Fruit fly (Drosophila melanogaster) whole organism, prepupa: ENCODE results near the gene CG33647.
A peak's percentile ranks its signal among the peaks of the same experiment; 100 is the strongest.

ENCODE experiments used
- Blimp-1 ChIP-seq: fragments of 200-800 bp; sonication (Bioruptor generic); optimal IDR thresholded peaks from 3 replicates; lab custom pipeline; 2017; ENCODE audit warnings: missing biosample characterization, missing genetic modification characterization, mild to moderate bottlenecking, moderate library complexity, missing genetic modification reagents
- CG10631 ChIP-seq: fragments of 200-800 bp; sonication (Bioruptor generic); optimal IDR thresholded peaks from 2 replicates; lab custom pipeline; 2016; ENCODE audit warnings: missing biosample characterization, missing genetic modification characterization
- CG10669 ChIP-seq: fragments of 200-800 bp; sonication (Bioruptor generic); optimal IDR thresholded peaks from 3 replicates; lab custom pipeline; 2018; ENCODE audit warnings: missing biosample characterization, mild to moderate bottlenecking, missing genetic modification characterization, moderate library complexity
- CG11294 ChIP-seq: fragments of 200-800 bp; sonication (Bioruptor generic); IDR thresholded peaks from 2 replicates; pipeline ENCODE4 v1.3.6; 2022; ENCODE audit warnings: missing biosample characterization, missing genetic modification characterization
- CG11902 ChIP-seq: fragments of 200-800 bp; sonication (Bioruptor generic); optimal IDR thresholded peaks from 3 replicates; lab custom pipeline; 2016; ENCODE audit warnings: missing biosample characterization, missing genetic modification characterization
- CG15336 ChIP-seq: fragments of 200-800 bp; sonication (Bioruptor generic); IDR thresholded peaks from 2 replicates; pipeline ENCODE4 v1.3.6; 2022; ENCODE audit warnings: missing biosample characterization, missing genetic modification characterization
- CG1621 ChIP-seq: fragments of 200-800 bp; sonication (Bioruptor generic); optimal IDR thresholded peaks from 3 replicates; lab custom pipeline; 2018; ENCODE audit warnings: missing biosample characterization, mild to moderate bottlenecking, missing genetic modification characterization
- CG16779 ChIP-seq: fragments of 200-800 bp; sonication (Bioruptor generic); optimal IDR thresholded peaks from 3 replicates; lab custom pipeline; 2017; ENCODE audit warnings: missing biosample characterization, mild to moderate bottlenecking, missing genetic modification characterization
- CG3032 ChIP-seq: fragments of 200-800 bp; optimal IDR thresholded peaks from 2 replicates; lab custom pipeline; 2019; ENCODE audit warnings: missing biosample characterization, mild to moderate bottlenecking, missing genetic modification characterization, moderate library complexity
- CG31627 ChIP-seq: fragments of 200-800 bp; sonication (Bioruptor generic); optimal IDR thresholded peaks from 3 replicates; lab custom pipeline; 2016; ENCODE audit warnings: missing biosample characterization, missing genetic modification characterization
- CG32006 ChIP-seq: fragments of 200-800 bp; sonication (Bioruptor generic); optimal IDR thresholded peaks from 3 replicates; lab custom pipeline; 2017; ENCODE audit warnings: missing biosample characterization, mild to moderate bottlenecking, missing genetic modification characterization
- CG34406 ChIP-seq: fragments of 200-800 bp; sonication (Bioruptor generic); optimal IDR thresholded peaks from 3 replicates; lab custom pipeline; 2016; ENCODE audit warnings: missing biosample characterization, missing genetic modification characterization
- CG3919 ChIP-seq: fragments of 200-800 bp; sonication (Bioruptor generic); optimal IDR thresholded peaks from 3 replicates; lab custom pipeline; 2016; ENCODE audit warnings: missing biosample characterization, missing genetic modification characterization
- CG4318 ChIP-seq: fragments of 200-800 bp; sonication (Bioruptor generic); optimal IDR thresholded peaks from 3 replicates; lab custom pipeline; 2017; ENCODE audit warnings: missing biosample characterization, mild to moderate bottlenecking, missing genetic modification characterization
- CG6163 ChIP-seq: fragments of 200-800 bp; sonication (Bioruptor generic); IDR thresholded peaks from 3 replicates; pipeline ENCODE4 v1.3.6; 2022; ENCODE audit warnings: missing biosample characterization, missing genetic modification characterization
- CG6276 ChIP-seq: fragments of 200-800 bp; sonication (Bioruptor generic); optimal IDR thresholded peaks from 2 replicates; lab custom pipeline; 2017; ENCODE audit warnings: missing biosample characterization, mild to moderate bottlenecking, missing genetic modification characterization
- CG6808 ChIP-seq: fragments of 200-800 bp; sonication (Bioruptor generic); optimal IDR thresholded peaks from 3 replicates; lab custom pipeline; 2017; ENCODE audit warnings: missing biosample characterization, missing genetic modification characterization, mild to moderate bottlenecking, moderate library complexity, missing genetic modification reagents
- CG8319 ChIP-seq: fragments of 200-800 bp; sonication (Bioruptor generic); optimal IDR thresholded peaks from 3 replicates; lab custom pipeline; 2016; ENCODE audit warnings: missing biosample characterization, missing genetic modification characterization
- CG8632 ChIP-seq: fragments of 200-800 bp; sonication (Bioruptor generic); optimal IDR thresholded peaks from 3 replicates; lab custom pipeline; 2016; ENCODE audit warnings: missing biosample characterization, missing genetic modification characterization
- Eip75B ChIP-seq: fragments of 200-800 bp; sonication (Bioruptor generic); optimal IDR thresholded peaks from 3 replicates; lab custom pipeline; 2016; ENCODE audit warnings: missing biosample characterization, missing genetic modification characterization
- Eip78C ChIP-seq: fragments of 200-800 bp; sonication (Bioruptor generic); peaks from one replicate; lab custom pipeline; 2016; ENCODE audit warnings: missing biosample characterization, missing genetic modification characterization
- Eip93F ChIP-seq: fragments of 200-800 bp; sonication (Bioruptor generic); optimal IDR thresholded peaks from 2 replicates; lab custom pipeline; 2016; ENCODE audit warnings: missing biosample characterization, mild to moderate bottlenecking, missing genetic modification characterization
- Ets96B ChIP-seq: fragments of 200-800 bp; optimal IDR thresholded peaks from 2 replicates; lab custom pipeline; 2019; ENCODE audit warnings: missing biosample characterization, mild to moderate bottlenecking, missing genetic modification characterization, moderate library complexity
- Gug ChIP-seq: fragments of 200-800 bp; sonication (Bioruptor generic); IDR thresholded peaks from 2 replicates; pipeline ENCODE4 v1.3.6; 2022; ENCODE audit warnings: missing biosample characterization, missing genetic modification characterization
- Hr39 ChIP-seq: fragments of 200-800 bp; sonication (Bioruptor generic); optimal IDR thresholded peaks from 2 replicates; lab custom pipeline; 2016; ENCODE audit warnings: missing biosample characterization, missing genetic modification characterization
- Hr4 ChIP-seq: fragments of 200-800 bp; sonication (Bioruptor generic); optimal IDR thresholded peaks from 3 replicates; lab custom pipeline; 2016; ENCODE audit warnings: missing biosample characterization, missing genetic modification characterization
- Met ChIP-seq: fragments of 200-800 bp; sonication (Bioruptor generic); optimal IDR thresholded peaks from 3 replicates; lab custom pipeline; 2016; ENCODE audit warnings: missing biosample characterization, missing genetic modification characterization
- Smox ChIP-seq: fragments of 200-800 bp; sonication (Bioruptor generic); optimal IDR thresholded peaks from 3 replicates; lab custom pipeline; 2016; ENCODE audit warnings: missing biosample characterization, missing genetic modification characterization
- Sox102F ChIP-seq: fragments of 200-800 bp; sonication (Bioruptor generic); optimal IDR thresholded peaks from 2 replicates; lab custom pipeline; 2016; ENCODE audit warnings: missing biosample characterization, mild to moderate bottlenecking, missing genetic modification characterization
- Sox14 ChIP-seq: fragments of 200-800 bp; sonication (Bioruptor generic); optimal IDR thresholded peaks from 3 replicates; lab custom pipeline; 2016; ENCODE audit warnings: missing biosample characterization, missing genetic modification characterization
- Sox15 ChIP-seq: fragments of 200-800 bp; sonication (Bioruptor generic); optimal IDR thresholded peaks from 3 replicates; lab custom pipeline; 2016; ENCODE audit warnings: missing biosample characterization, missing genetic modification characterization
- achi ChIP-seq: fragments of 200-800 bp; sonication (Bioruptor generic); optimal IDR thresholded peaks from 3 replicates; lab custom pipeline; 2016; ENCODE audit warnings: missing biosample characterization, missing genetic modification characterization
- acj6 ChIP-seq: fragments of 200-800 bp; sonication (Bioruptor generic); optimal IDR thresholded peaks from 3 replicates; lab custom pipeline; 2016; ENCODE audit warnings: missing biosample characterization, missing genetic modification characterization
- cyc ChIP-seq: fragments of 200-800 bp; sonication (Bioruptor generic); optimal IDR thresholded peaks from 3 replicates; lab custom pipeline; 2016; ENCODE audit warnings: missing biosample characterization, missing genetic modification characterization
- dac ChIP-seq: fragments of 200-800 bp; sonication (Bioruptor generic); optimal IDR thresholded peaks from 2 replicates; lab custom pipeline; 2017; ENCODE audit warnings: missing biosample characterization, mild to moderate bottlenecking, missing genetic modification characterization
- dsx ChIP-seq: fragments of 200-800 bp; optimal IDR thresholded peaks from 3 replicates; lab custom pipeline; 2019; ENCODE audit warnings: missing biosample characterization, mild to moderate bottlenecking, missing genetic modification characterization, moderate library complexity; ENCODE audit not compliant: poor library complexity, severe bottlenecking
- esn ChIP-seq: fragments of 200-800 bp; sonication (Bioruptor generic); optimal IDR thresholded peaks from 2 replicates; lab custom pipeline; 2016; ENCODE audit warnings: missing biosample characterization, mild to moderate bottlenecking, missing genetic modification characterization, moderate library complexity
- fd59A ChIP-seq: fragments of 200-800 bp; sonication (Bioruptor generic); optimal IDR thresholded peaks from 2 replicates; lab custom pipeline; 2017; ENCODE audit warnings: missing biosample characterization, mild to moderate bottlenecking, missing genetic modification characterization, missing genetic modification reagents
- fkh ChIP-seq: fragments of 200-800 bp; sonication (Bioruptor generic); optimal IDR thresholded peaks from 3 replicates; lab custom pipeline; 2017; ENCODE audit warnings: missing biosample characterization, mild to moderate bottlenecking, missing genetic modification characterization, moderate library complexity
- lz ChIP-seq: fragments of 200-800 bp; sonication (Bioruptor generic); optimal IDR thresholded peaks from 3 replicates; lab custom pipeline; 2016; ENCODE audit warnings: missing biosample characterization, missing genetic modification characterization
- net ChIP-seq: fragments of 200-800 bp; sonication (Bioruptor generic); optimal IDR thresholded peaks from 3 replicates; lab custom pipeline; 2016; ENCODE audit warnings: missing biosample characterization, missing genetic modification characterization
- pdm3 ChIP-seq: fragments of 200-800 bp; sonication (Bioruptor generic); optimal IDR thresholded peaks from 3 replicates; lab custom pipeline; 2016; ENCODE audit warnings: missing biosample characterization, missing genetic modification characterization
- salr ChIP-seq, 2 experiments: fragments of 200-800 bp; sonication (Bioruptor generic); optimal IDR thresholded peaks; 3 replicates each; lab custom pipeline; 2016 to 2018; ENCODE audit warnings: missing biosample characterization in 2 of 2, missing genetic modification characterization in 2 of 2, mild to moderate bottlenecking in 1 of 2
- spab ChIP-seq: fragments of 200-800 bp; sonication (Bioruptor generic); optimal IDR thresholded peaks from 2 replicates; lab custom pipeline; 2017; ENCODE audit warnings: missing biosample characterization, mild to moderate bottlenecking, missing genetic modification characterization, missing genetic modification reagents
- ss ChIP-seq, 2 experiments: fragments of 200-800 bp; sonication (Bioruptor generic); optimal IDR thresholded peaks; 2 replicates in 1 of 2; 3 replicates in 1 of 2; lab custom pipeline; 2017 to 2018; ENCODE audit warnings: mild to moderate bottlenecking in 2 of 2, missing biosample characterization in 2 of 2, missing genetic modification characterization in 2 of 2, moderate library complexity in 1 of 2
- topi ChIP-seq: fragments of 200-800 bp; sonication (Bioruptor generic); optimal IDR thresholded peaks from 3 replicates; lab custom pipeline; 2016; ENCODE audit warnings: missing biosample characterization, missing genetic modification characterization
- vri ChIP-seq: fragments of 200-800 bp; sonication (Bioruptor generic); optimal IDR thresholded peaks from 3 replicates; lab custom pipeline; 2016; ENCODE audit warnings: missing biosample characterization, mild to moderate bottlenecking, missing genetic modification characterization

Gene CG33647

DNA sequence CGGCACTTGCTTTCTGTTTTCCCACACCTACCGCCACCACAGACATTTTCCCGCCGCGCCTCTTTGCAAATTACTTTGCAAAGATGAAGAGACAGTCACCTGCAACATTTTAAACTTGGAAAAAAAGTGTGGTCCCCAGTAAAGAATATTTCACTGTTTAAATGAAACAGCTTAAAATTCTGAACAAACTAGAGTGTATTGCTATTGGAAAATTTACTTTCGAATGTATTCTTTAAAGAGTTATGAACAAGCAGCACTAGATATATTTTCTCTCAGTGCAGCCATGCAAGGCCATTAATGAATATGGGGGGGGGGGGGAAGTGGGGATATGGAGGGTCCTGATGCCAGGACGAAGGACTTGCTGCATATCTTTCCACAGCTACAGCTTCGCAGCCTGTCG, 46.0 kb upstream of the CG33647 start (continued):
- no peak for TF ChIP-seq lz (GFP tag; lab: Kevin White, UChicago)
- peak; percentile 19 for TF ChIP-seq fd59A (GFP tag; lab: Kevin White, UChicago)
- peak; percentile 12 for TF ChIP-seq CG1621 (tag; lab: Kevin White, UChicago)
- TF ChIP-seq spab (GFP tag; lab: Kevin White, UChicago), result peak; percentile 3
- no peak for TF ChIP-seq CG11902 (GFP tag; lab: Kevin White, UChicago)
- TF ChIP-seq pdm3, result no peak
- TF ChIP-seq cyc (GFP tag; lab: Kevin White, UChicago), result no peak
- no peak for TF ChIP-seq achi (GFP tag; lab: Kevin White, UChicago)
- peak; percentile 10 for TF ChIP-seq acj6 (GFP tag; lab: Kevin White, UChicago)
- TF ChIP-seq Met (GFP tag; lab: Kevin White, UChicago), result no peak
- peak; percentile 1 for TF ChIP-seq Hr39 (GFP tag; lab: Kevin White, UChicago)
- peak; percentile 17 for TF ChIP-seq CG3919 (GFP tag; lab: Kevin White, UChicago)
- TF ChIP-seq topi, result no peak
- TF ChIP-seq Ets96B (tag; lab: Kevin White, UChicago), result peak; percentile 38
- no peak for TF ChIP-seq CG6276 (GFP tag; lab: Kevin White, UChicago)
- TF ChIP-seq dac (GFP tag; lab: Kevin White, UChicago), result no peak
- TF ChIP-seq Sox15, result peak; percentile 4
- no peak for TF ChIP-seq CG31627 (GFP tag; lab: Kevin White, UChicago)
- no peak for TF ChIP-seq vri (GFP tag; lab: Kevin White, UChicago)
- no peak for TF ChIP-seq Smox (GFP tag; lab: Kevin White, UChicago)
- no peak for TF ChIP-seq fkh (GFP tag; lab: Kevin White, UChicago)
- TF ChIP-seq CG4318 (GFP tag; lab: Kevin White, UChicago), result no peak
- peak; percentile 27; the same call in 1 of the 2 replicates for TF ChIP-seq CG15336 (GFP tag; lab: Robert Waterston, UW)
- no peak for TF ChIP-seq esn (GFP tag; lab: Kevin White, UChicago)
- peak in 1 of 2 experiments; percentile 20 for TF ChIP-seq ss (GFP tag; optimal IDR thresholded peaks at IDR 0.05; lab: Kevin White, UChicago)
- no peak for TF ChIP-seq CG10631
- TF ChIP-seq salr (GFP tag; optimal IDR thresholded peaks at IDR 0.05; lab: Kevin White, UChicago), result peak in 1 of 2 experiments; percentile 18
- no peak for TF ChIP-seq Eip93F (GFP tag; lab: Kevin White, UChicago)
- TF ChIP-seq Sox14 (GFP tag; lab: Kevin White, UChicago), result peak; percentile 2
- no peak for TF ChIP-seq CG34406 (GFP tag; lab: Kevin White, UChicago)
- no peak for TF ChIP-seq CG8319
- TF ChIP-seq CG11294, result no peak
- no peak for TF ChIP-seq net (GFP tag; lab: Kevin White, UChicago)
- TF ChIP-seq Eip78C (GFP tag; lab: Kevin White, UChicago), result peak; percentile 50
- TF ChIP-seq Gug (GFP tag; lab: Robert Waterston, UW), result no peak
- TF ChIP-seq CG3032, result peak; percentile 24
- TF ChIP-seq CG6163 (GFP tag; lab: Robert Waterston, UW), result peak; percentile 54; the same call in 2 of the 3 replicates
- TF ChIP-seq CG32006, result peak; percentile 20
- TF ChIP-seq, all 60 proteins: peak for 20

DNA sequence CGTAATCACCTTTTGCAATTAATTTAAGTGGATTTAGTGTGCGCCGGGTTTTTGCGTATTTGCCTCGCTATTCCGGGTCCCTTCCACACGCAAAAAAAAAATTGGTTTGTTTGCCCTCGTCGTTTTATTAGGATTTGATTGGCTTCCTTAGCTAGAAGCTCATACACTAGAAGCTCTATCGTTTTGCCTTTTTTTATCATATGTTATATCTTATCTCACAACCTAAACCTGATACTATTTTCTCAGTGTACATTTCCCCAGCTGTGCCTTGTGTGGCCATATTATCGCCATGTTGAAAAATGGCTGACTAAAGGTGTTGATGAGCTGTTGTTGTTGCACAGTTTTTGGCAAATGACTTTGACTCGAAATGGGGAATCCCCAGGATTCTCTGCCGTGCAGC, 45.4 kb upstream of the CG33647 start:
- TF ChIP-seq pdm3, result peak; percentile 47
- peak; percentile 47 for TF ChIP-seq CG1621 (tag; lab: Kevin White, UChicago)
- peak; percentile 54 for TF ChIP-seq Eip75B (GFP tag; lab: Kevin White, UChicago)
- TF ChIP-seq Hr39 (GFP tag; lab: Kevin White, UChicago), result peak; percentile 46
- TF ChIP-seq CG6808 (GFP tag; lab: Kevin White, UChicago), result peak; percentile 25
- TF ChIP-seq Smox (GFP tag; lab: Kevin White, UChicago), result no peak
- TF ChIP-seq CG11902 (GFP tag; lab: Kevin White, UChicago), result no peak
- peak; percentile 11 for TF ChIP-seq Sox15
- TF ChIP-seq CG6163 (GFP tag; lab: Robert Waterston, UW), result peak; percentile 54; the same call in 1 of the 3 replicates
- peak; percentile 53 for TF ChIP-seq CG10669
- peak; percentile 45 for TF ChIP-seq Sox102F (GFP tag; lab: Kevin White, UChicago)
- TF ChIP-seq salr (GFP tag; optimal IDR thresholded peaks at IDR 0.05; lab: Kevin White, UChicago), result peak in 1 of 2 experiments; percentile 0
- TF ChIP-seq topi, result peak; percentile 54
- TF ChIP-seq dsx (GFP tag; lab: Kevin White, UChicago), result peak; percentile 13
- TF ChIP-seq CG4318 (GFP tag; lab: Kevin White, UChicago), result no peak
- peak; percentile 30 for TF ChIP-seq cyc (GFP tag; lab: Kevin White, UChicago)
- no peak for TF ChIP-seq Blimp-1 (GFP tag; lab: Kevin White, UChicago)
- no peak for TF ChIP-seq net (GFP tag; lab: Kevin White, UChicago)
- peak; percentile 3 for TF ChIP-seq CG6276 (GFP tag; lab: Kevin White, UChicago)
- TF ChIP-seq CG3919 (GFP tag; lab: Kevin White, UChicago), result peak; percentile 64
- TF ChIP-seq CG3032, result peak; percentile 48
- no peak for TF ChIP-seq CG16779 (tag; lab: Kevin White, UChicago)
- TF ChIP-seq CG8632 (GFP tag; lab: Kevin White, UChicago), result peak; percentile 35
- peak; percentile 37 for TF ChIP-seq lz (GFP tag; lab: Kevin White, UChicago)
- peak; percentile 32 for TF ChIP-seq CG34406 (GFP tag; lab: Kevin White, UChicago)
- peak; percentile 48 for TF ChIP-seq Hr4
- no peak for TF ChIP-seq spab (GFP tag; lab: Kevin White, UChicago)
- TF ChIP-seq CG11294, result no peak
- peak; percentile 30; the same call in 1 of the 2 replicates for TF ChIP-seq CG15336 (GFP tag; lab: Robert Waterston, UW)
